Worm (Caenorhabditis elegans) whole organism, L1 larva: ENCODE results near the gene F47F2.1.
A peak's percentile ranks its signal among the peaks of the same experiment; 100 is the strongest.

ENCODE experiments used
- C04F5.9 ChIP-seq: sonication (generic microtip); optimal IDR thresholded peaks from 2 replicates; lab custom pipeline; 2016; ENCODE audit warnings: missing genetic modification characterization, missing compliant biosample characterization
- aha-1 ChIP-seq: fragments of 150-350 bp; optimal IDR thresholded peaks from 2 replicates; lab custom pipeline; 2014; ENCODE audit warnings: missing biosample characterization, missing genetic modification characterization
- alr-1 ChIP-seq: fragments of 200-800 bp; sonication (Bioruptor generic); optimal IDR thresholded peaks from 2 replicates; lab custom pipeline; 2018; ENCODE audit warnings: borderline replicate concordance, mild to moderate bottlenecking, missing genetic modification characterization, missing compliant biosample characterization
- aly-2 ChIP-seq: fragments of 150-350 bp; optimal IDR thresholded peaks from 2 replicates; lab custom pipeline; 2014; ENCODE audit warnings: missing biosample characterization, missing genetic modification characterization
- blmp-1 ChIP-seq: fragments of 150-350 bp; optimal IDR thresholded peaks from 2 replicates; lab custom pipeline; 2014; ENCODE audit warnings: missing biosample characterization, missing genetic modification characterization
- ceh-63 ChIP-seq: fragments of 200-800 bp; sonication (Bioruptor generic); optimal IDR thresholded peaks from 2 replicates; lab custom pipeline; 2018; ENCODE audit warnings: mild to moderate bottlenecking, missing genetic modification characterization, missing compliant biosample characterization
- ceh-8 ChIP-seq: fragments of 200-800 bp; sonication (Bioruptor generic); optimal IDR thresholded peaks from 2 replicates; lab custom pipeline; 2018; ENCODE audit warnings: mild to moderate bottlenecking, missing genetic modification characterization, moderate library complexity, missing compliant biosample characterization
- ceh-82 ChIP-seq, 3 experiments: fragments of 150-350 bp in 1 of 3; sonication (generic microtip) in 2 of 3; optimal IDR thresholded peaks; 2 replicates each; lab custom pipeline; 2014 to 2017; ENCODE audit warnings: missing biosample characterization in 3 of 3, missing genetic modification characterization in 3 of 3
- ceh-90 ChIP-seq: sonication (generic microtip); optimal IDR thresholded peaks from 2 replicates; lab custom pipeline; 2016; ENCODE audit warnings: missing genetic modification characterization, missing compliant biosample characterization
- dsc-1 ChIP-seq: sonication (generic microtip); optimal IDR thresholded peaks from 2 replicates; lab custom pipeline; 2016; ENCODE audit warnings: mild to moderate bottlenecking, missing genetic modification characterization, missing compliant biosample characterization
- egl-13 ChIP-seq: sonication (generic microtip); optimal IDR thresholded peaks from 2 replicates; lab custom pipeline; 2016; ENCODE audit warnings: missing genotype, missing genetic modification reagents, missing genetic modification characterization, missing compliant biosample characterization
- elt-3 ChIP-seq, 6 experiments: fragments of 150-350 bp in 1 of 6; sonication (generic microtip); optimal IDR thresholded peaks; 2 replicates each; lab custom pipeline; 2017 to 2018; ENCODE audit warnings: missing biosample characterization in 6 of 6, missing genetic modification characterization in 6 of 6, inconsistent platforms in 1 of 6
- ets-5 ChIP-seq: fragments of 200-800 bp; sonication (Bioruptor generic); IDR thresholded peaks from 2 replicates; pipeline ENCODE4 v1.3.6; 2022; ENCODE audit warnings: missing genetic modification characterization, missing compliant biosample characterization
- fkh-4 ChIP-seq: sonication (generic microtip); optimal IDR thresholded peaks from 2 replicates; lab custom pipeline; 2016; ENCODE audit warnings: missing compliant biosample characterization, missing genetic modification characterization, borderline replicate concordance
- hlh-17 ChIP-seq: fragments of 200-800 bp; sonication (Bioruptor generic); optimal IDR thresholded peaks from 2 replicates; lab custom pipeline; 2018; ENCODE audit warnings: missing genetic modification characterization, mild to moderate bottlenecking, missing compliant biosample characterization, moderate library complexity, borderline replicate concordance
- hlh-4 ChIP-seq: sonication (generic microtip); optimal IDR thresholded peaks from 2 replicates; lab custom pipeline; 2016; ENCODE audit warnings: mild to moderate bottlenecking, missing genetic modification characterization, missing compliant biosample characterization
- hpl-2 ChIP-seq: fragments of 150-350 bp; optimal IDR thresholded peaks from 2 replicates; lab custom pipeline; 2014; ENCODE audit warnings: missing biosample characterization, missing genetic modification reagents, missing genetic modification characterization
- irx-1 ChIP-seq: sonication (generic microtip); optimal IDR thresholded peaks from 2 replicates; lab custom pipeline; 2016; ENCODE audit warnings: missing genetic modification characterization, missing compliant biosample characterization
- isw-1 ChIP-seq: fragments of 200-800 bp; sonication (Bioruptor generic); IDR thresholded peaks from 2 replicates; pipeline ENCODE4 v1.3.6; 2022; ENCODE audit warnings: missing genetic modification characterization, missing compliant biosample characterization
- jun-1 ChIP-seq: fragments of 150-350 bp; optimal IDR thresholded peaks from 2 replicates; lab custom pipeline; 2014; ENCODE audit warnings: missing biosample characterization, missing genetic modification reagents, missing genetic modification characterization
- lin-13 ChIP-seq: fragments of 150-350 bp; optimal IDR thresholded peaks from 2 replicates; lab custom pipeline; 2014; ENCODE audit warnings: missing biosample characterization, missing genetic modification reagents, missing genetic modification characterization
- lin-14 ChIP-seq: fragments of 200-800 bp; sonication (Bioruptor generic); optimal IDR thresholded peaks from 2 replicates; lab custom pipeline; 2018; ENCODE audit warnings: mild to moderate bottlenecking, missing genetic modification characterization, moderate library complexity, missing compliant biosample characterization
- lin-15B ChIP-seq: fragments of 150-350 bp; sonication (generic microtip); optimal IDR thresholded peaks from 3 replicates; lab custom pipeline; 2014; ENCODE audit warnings: missing biosample characterization, missing genetic modification characterization
- lin-35 ChIP-seq, 2 experiments: fragments of 150-350 bp; optimal IDR thresholded peaks; 2 replicates each; lab custom pipeline; 2014; ENCODE audit warnings: missing biosample characterization in 2 of 2, missing genetic modification characterization in 2 of 2, missing genetic modification reagents in 2 of 2
- lin-39 ChIP-seq: fragments of 150-350 bp; optimal IDR thresholded peaks from 2 replicates; lab custom pipeline; 2014; ENCODE audit warnings: missing biosample characterization, missing genetic modification reagents, missing genetic modification characterization
- lir-3 ChIP-seq: sonication (generic microtip); optimal IDR thresholded peaks from 2 replicates; lab custom pipeline; 2016; ENCODE audit warnings: mild to moderate bottlenecking, missing genetic modification characterization, moderate library complexity, missing compliant biosample characterization; ENCODE audit not compliant: poor library complexity
- mab-9 ChIP-seq: fragments of 200-800 bp; sonication (Bioruptor generic); IDR thresholded peaks from 2 replicates; pipeline ENCODE4 v1.3.6; 2022; ENCODE audit warnings: missing genetic modification reagents, missing genetic modification characterization, missing compliant biosample characterization
- mdl-1 ChIP-seq, 2 experiments: fragments of 150-350 bp; optimal IDR thresholded peaks; 2 replicates each; lab custom pipeline; 2014 to 2017; ENCODE audit warnings: missing biosample characterization in 2 of 2, missing genetic modification characterization in 2 of 2, inconsistent platforms in 1 of 2
- mef-2 ChIP-seq: fragments of 150-350 bp; optimal IDR thresholded peaks from 2 replicates; lab custom pipeline; 2014; ENCODE audit warnings: missing biosample characterization, missing genetic modification characterization
- mep-1 ChIP-seq: fragments of 150-350 bp; optimal IDR thresholded peaks from 2 replicates; lab custom pipeline; 2014; ENCODE audit warnings: missing biosample characterization, missing genetic modification characterization
- nhr-12 ChIP-seq: sonication (generic microtip); optimal IDR thresholded peaks from 2 replicates; lab custom pipeline; 2017; ENCODE audit warnings: missing biosample characterization, missing genetic modification characterization
- nhr-19 ChIP-seq: fragments of 200-800 bp; sonication (Bioruptor generic); conservative IDR thresholded peaks from 2 replicates; pipeline ENCODE4 v1.3.6; 2022; ENCODE audit warnings: missing genetic modification characterization, missing compliant biosample characterization
- nhr-20 ChIP-seq: sonication (generic microtip); optimal IDR thresholded peaks from 2 replicates; lab custom pipeline; 2016; ENCODE audit warnings: mild to moderate bottlenecking, missing genetic modification characterization, missing compliant biosample characterization
- nhr-28 ChIP-seq: fragments of 150-350 bp; optimal IDR thresholded peaks from 2 replicates; lab custom pipeline; 2014; ENCODE audit warnings: missing biosample characterization, missing genetic modification characterization
- nhr-47 ChIP-seq: sonication (generic microtip); optimal IDR thresholded peaks from 2 replicates; lab custom pipeline; 2016; ENCODE audit warnings: mild to moderate bottlenecking, missing genetic modification characterization, moderate library complexity, missing compliant biosample characterization
- nhr-85 ChIP-seq: sonication (generic microtip); peaks from one replicate; lab custom pipeline; 2016; ENCODE audit warnings: missing genetic modification characterization, inconsistent platforms, missing compliant biosample characterization
- nhr-90 ChIP-seq: sonication (generic microtip); optimal IDR thresholded peaks from 2 replicates; lab custom pipeline; 2016; ENCODE audit warnings: mild to moderate bottlenecking, missing genetic modification characterization, missing compliant biosample characterization; ENCODE audit not compliant: poor library complexity
- pax-3 ChIP-seq: fragments of 200-800 bp; sonication (Bioruptor generic); optimal IDR thresholded peaks from 2 replicates; lab custom pipeline; 2018; ENCODE audit warnings: mild to moderate bottlenecking, missing genetic modification characterization, moderate library complexity, missing compliant biosample characterization
- pqm-1 ChIP-seq: sonication (generic microtip); optimal IDR thresholded peaks from 3 replicates; lab custom pipeline; 2017; ENCODE audit warnings: missing biosample characterization, missing genetic modification characterization
- snpc-4 ChIP-seq: fragments of 150-350 bp; optimal IDR thresholded peaks from 2 replicates; lab custom pipeline; 2014; ENCODE audit warnings: missing biosample characterization, missing genetic modification characterization
- sox-4 ChIP-seq: sonication (generic microtip); optimal IDR thresholded peaks from 2 replicates; lab custom pipeline; 2016; ENCODE audit warnings: missing genetic modification characterization, missing compliant biosample characterization
- tlp-1 ChIP-seq: fragments of 150-350 bp; optimal IDR thresholded peaks from 2 replicates; lab custom pipeline; 2014; ENCODE audit warnings: missing biosample characterization, missing genetic modification characterization
- unc-130 ChIP-seq: fragments of 150-350 bp; optimal IDR thresholded peaks from 2 replicates; lab custom pipeline; 2017; ENCODE audit warnings: missing biosample characterization, missing genetic modification characterization, inconsistent platforms
- unc-86 ChIP-seq: sonication (generic microtip); optimal IDR thresholded peaks from 2 replicates; lab custom pipeline; 2016; ENCODE audit warnings: missing genetic modification characterization, missing compliant biosample characterization
- vab-15 ChIP-seq: sonication (generic microtip); optimal IDR thresholded peaks from 2 replicates; lab custom pipeline; 2017; ENCODE audit warnings: missing genotype, mild to moderate bottlenecking, missing genetic modification characterization, missing compliant biosample characterization
- xbp-1 ChIP-seq: sonication (generic microtip); optimal IDR thresholded peaks from 2 replicates; lab custom pipeline; 2016; ENCODE audit warnings: missing genetic modification characterization, missing compliant biosample characterization
- zag-1 ChIP-seq: fragments of 150-350 bp; optimal IDR thresholded peaks from 2 replicates; lab custom pipeline; 2014; ENCODE audit warnings: missing biosample characterization, missing genetic modification characterization
- ztf-11 ChIP-seq, 2 experiments: sonication (generic microtip); optimal IDR thresholded peaks; 2 replicates each; lab custom pipeline; 2016 to 2017; ENCODE audit warnings: missing genetic modification characterization in 2 of 2, missing biosample characterization in 1 of 2, missing compliant biosample characterization in 1 of 2
- ztf-4 ChIP-seq: fragments of 150-350 bp; optimal IDR thresholded peaks from 2 replicates; lab custom pipeline; 2014; ENCODE audit warnings: missing biosample characterization, missing genetic modification characterization

The F47F2.1 gene

ce11 chrX:3833964-3834840, 44.1 kb upstream of the F47F2.1 start (continued):
- TF ChIP-seq nhr-19 (GFP tag; lab: Robert Waterston, UW) (0 out of 2 replicates have a peak, but pooled peaks have one; percentile 5), hlh-4 (tag; lab: Kevin White, UChicago) (no peak), lir-3 (tag; lab: Kevin White, UChicago) (no peak), C04F5.9 (tag; lab: Kevin White, UChicago) (no peak), mab-9 (GFP tag; lab: Robert Waterston, UW) (no peak), unc-130 (tag; lab: Kevin White, UChicago) (no peak), lin-39 (tag; lab: Kevin White, UChicago) (no peak), lin-13 (GFP tag; lab: Kevin White, UChicago) (no peak), snpc-4 (no peak), fkh-4 (no peak), nhr-85 (tag; lab: Kevin White, UChicago) (no peak), mdl-1 (tag; optimal IDR thresholded peaks at IDR 0.05; lab: Kevin White, UChicago) (peak in 1 of 2 experiments; percentile 18), sox-4 (tag; lab: Kevin White, UChicago) (no peak), ceh-63 (no peak), vab-15 (tag; lab: Kevin White, UChicago) (no peak), pqm-1 (tag; lab: Kevin White, UChicago) (no peak), xbp-1 (tag; lab: Kevin White, UChicago) (no peak), aly-2 (tag; lab: Kevin White, UChicago) (no peak), ztf-11 (tag; optimal IDR thresholded peaks at IDR 0.05; lab: Kevin White, UChicago) (no peak), lin-14 (GFP tag; lab: Kevin White, UChicago) (peak; percentile 40), ceh-82 (tag; optimal IDR thresholded peaks at IDR 0.05; lab: Kevin White, UChicago) (no peak), mef-2 (no peak), tlp-1 (tag; lab: Kevin White, UChicago) (no peak), ceh-90 (tag; lab: Kevin White, UChicago) (no peak), mep-1 (tag; lab: Kevin White, UChicago) (no peak), aha-1 (tag; lab: Kevin White, UChicago) (no peak), lin-35 (GFP tag; optimal IDR thresholded peaks at IDR 0.05; lab: Kevin White, UChicago) (no peak), alr-1 (no peak), dsc-1 (tag; lab: Kevin White, UChicago) (no peak), nhr-12 (tag; lab: Kevin White, UChicago) (no peak), ztf-4 (tag; lab: Kevin White, UChicago) (no peak), egl-13 (tag; lab: Kevin White, UChicago) (no peak), jun-1 (tag; lab: Kevin White, UChicago) (no peak)
- TF ChIP-seq, all 84 proteins: peak for 11

DNA sequence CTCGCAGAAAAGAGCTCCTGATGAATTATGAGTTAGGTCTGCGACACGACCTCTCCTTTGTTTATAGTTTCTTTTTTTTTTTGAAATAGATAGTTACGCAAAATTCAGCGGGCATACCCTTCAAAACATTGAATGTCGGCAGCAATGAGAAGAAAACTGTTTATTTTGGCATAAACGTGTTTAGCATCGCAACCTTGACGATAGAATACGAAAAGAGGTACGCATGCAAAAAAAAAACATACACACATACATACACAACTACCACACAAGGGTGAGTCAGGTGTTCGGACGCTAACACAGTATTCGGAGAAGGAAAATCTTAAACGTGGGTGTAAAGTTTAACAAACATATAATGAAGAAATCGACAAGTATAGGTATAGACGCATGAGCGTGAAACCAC, 42.7 kb upstream of the F47F2.1 start:
- TF ChIP-seq lin-14 (GFP tag; lab: Kevin White, UChicago) (peak; percentile 54), nhr-85 (tag; lab: Kevin White, UChicago) (peak; percentile 71), isw-1 (GFP tag; lab: Robert Waterston, UW) (no peak)

ce11 chrX:3837752-3838159, 40.6 kb upstream of the F47F2.1 start:
- TF ChIP-seq egl-13 (tag; lab: Kevin White, UChicago) (no peak), lin-15B (tag; lab: Kevin White, UChicago) (no peak), nhr-85 (tag; lab: Kevin White, UChicago) (peak; percentile 98), ceh-8 (GFP tag; lab: Kevin White, UChicago) (no peak), elt-3 (tag; optimal IDR thresholded peaks at IDR 0.05; lab: Kevin White, UChicago) (peak in 5 of 6 experiments; percentile 12 to 90 (median 75)), hlh-17 (GFP tag; lab: Kevin White, UChicago) (no peak), unc-86 (tag; lab: Kevin White, UChicago) (no peak), irx-1 (tag; lab: Kevin White, UChicago) (no peak), blmp-1 (peak; percentile 95), hpl-2 (GFP tag; lab: Kevin White, UChicago) (no peak), nhr-20 (tag; lab: Kevin White, UChicago) (peak; percentile 65), xbp-1 (tag; lab: Kevin White, UChicago) (no peak), nhr-90 (tag; lab: Kevin White, UChicago) (peak; percentile 56), nhr-28 (no peak), tlp-1 (tag; lab: Kevin White, UChicago) (no peak), pax-3 (tag; lab: Kevin White, UChicago) (no peak), nhr-47 (tag; lab: Kevin White, UChicago) (no peak), ets-5 (GFP tag; lab: Robert Waterston, UW) (no peak), zag-1 (no peak)
